Worm (Caenorhabditis elegans) whole organism, midembryonic: Measurements from ENCODE around the gene scl-21.

Source experiments
- cog-1 ChIP-seq: sonication (generic microtip); optimal IDR thresholded peaks from 2 replicates; lab custom pipeline; 2016; ENCODE audit warnings: missing genetic modification characterization, missing compliant biosample characterization
- flt-1 ChIP-seq: fragments of 200-800 bp; sonication (Bioruptor generic); IDR thresholded peaks from 2 replicates; pipeline ENCODE4 v1.3.6; 2022; ENCODE audit warnings: missing genetic modification characterization, missing compliant biosample characterization
- med-1 ChIP-seq: sonication (generic microtip); optimal IDR thresholded peaks from 2 replicates; lab custom pipeline; 2017; ENCODE audit warnings: missing genetic modification characterization, mild to moderate bottlenecking, missing compliant biosample characterization, antibody characterized with exemption, missing genetic modification reagents; ENCODE audit not compliant: insufficient read depth

DNA sequence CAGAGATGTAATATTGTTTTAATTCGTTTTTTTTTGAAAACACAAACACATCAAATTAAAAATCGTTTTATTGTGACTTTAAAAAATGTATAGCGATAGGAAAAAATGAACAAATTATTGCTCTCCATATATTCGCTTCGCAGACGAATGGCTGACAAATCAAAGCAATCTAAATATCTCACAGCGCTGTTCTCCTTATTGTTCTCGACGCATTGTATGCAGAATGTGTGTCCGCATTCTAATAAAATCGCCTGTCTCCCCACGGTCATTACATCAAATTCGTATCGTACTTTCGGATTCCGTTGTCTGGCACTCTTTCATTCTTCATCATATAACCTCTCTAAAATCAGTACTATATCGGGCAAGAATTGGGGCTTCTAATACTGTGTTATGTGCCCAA, 17.6 kb downstream of the scl-21 start, which contains the start of gene Y43F8B.9:
- no peak for TF ChIP-seq cog-1
- TF ChIP-seq flt-1 (GFP tag; lab: Robert Waterston, UW), result no peak
- TF ChIP-seq med-1 (GFP tag; lab: Kevin White, UChicago), result no peak
